Worm (Caenorhabditis elegans): ENCODE measurements around the gene apc-2.

apc-2 gene

DNA sequence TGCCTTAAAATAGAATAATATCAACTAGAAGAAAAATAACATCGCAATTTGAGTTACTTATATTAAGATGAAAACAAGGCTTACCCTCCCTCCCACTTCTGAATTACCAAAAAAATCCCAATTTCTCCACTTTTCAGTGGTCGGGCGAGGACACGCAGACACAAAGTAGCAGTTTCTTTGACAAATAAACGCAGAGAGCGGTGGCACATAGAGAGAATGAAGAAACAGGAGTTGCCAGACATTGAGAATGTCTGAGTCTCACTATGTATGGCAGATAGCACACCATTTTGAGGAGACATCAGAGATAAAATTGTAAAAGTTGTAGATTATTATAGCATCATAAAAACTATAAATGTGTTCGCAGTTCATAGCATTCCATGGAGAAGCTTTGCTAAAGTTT lies 44.8 kb downstream of the apc-2 start (continued):
- TF ChIP-seq unc-62 (GFP tag; optimal IDR thresholded peaks at IDR 0.05) (peak; percentile 58), bed-3 (GFP tag; optimal IDR thresholded peaks at IDR 0.05) (no peak), ceh-83 (GFP tag; optimal IDR thresholded peaks at IDR 0.05) (no peak), ceh-39 (tag; optimal IDR thresholded peaks at IDR 0.05) (no peak)

ce11 chrIII:8126978-8127377 lies 46.5 kb downstream of the apc-2 start:
- TF ChIP-seq elt-1 (tag; optimal IDR thresholded peaks at IDR 0.05; ENCODE audit: borderline replicate concordance, insufficient read depth) (no peak), mls-2 (tag; optimal IDR thresholded peaks at IDR 0.05) (no peak), ham-2 (GFP tag; optimal IDR thresholded peaks at IDR 0.05) (peak; percentile 48), unc-39 (tag; optimal IDR thresholded peaks at IDR 0.05) (no peak), sem-2 (GFP tag; optimal IDR thresholded peaks at IDR 0.05) (no peak), ces-1 (GFP tag; optimal IDR thresholded peaks at IDR 0.05) (no peak), unc-120 (tag; optimal IDR thresholded peaks at IDR 0.05; ENCODE audit: poor library complexity, severe bottlenecking) (peak; percentile 25), cnd-1 (tag; optimal IDR thresholded peaks at IDR 0.05) (peak; percentile 60), nhr-76 (tag; optimal IDR thresholded peaks at IDR 0.05) (no peak), unc-62 (GFP tag; optimal IDR thresholded peaks at IDR 0.05) (no peak), drap-1 (GFP tag; optimal IDR thresholded peaks at IDR 0.05) (peak; percentile 50), bed-3 (GFP tag; optimal IDR thresholded peaks at IDR 0.05) (no peak), lsy-2 (tag; optimal IDR thresholded peaks at IDR 0.05) (peak; percentile 24), pha-4 (tag; optimal IDR thresholded peaks at IDR 0.05) (peak; percentile 15)

ce11 chrIII:8129195-8129594 lies 48.8 kb downstream of the apc-2 start:
- TF ChIP-seq ztf-11 (tag; optimal IDR thresholded peaks at IDR 0.05) (no peak), hlh-1 (tag; optimal IDR thresholded peaks at IDR 0.05) (no peak), M03D4.4 (tag; optimal IDR thresholded peaks at IDR 0.05) (no peak), drap-1 (GFP tag; optimal IDR thresholded peaks at IDR 0.05) (no peak), zip-8 (tag; optimal IDR thresholded peaks at IDR 0.05) (no peak), nhr-12 (tag; optimal IDR thresholded peaks at IDR 0.05) (no peak)

- TF ChIP-seq zip-8 (tag; optimal IDR thresholded peaks at IDR 0.05) (no peak), pha-4 (tag; optimal IDR thresholded peaks at IDR 0.05) (peak; percentile 83), sem-2 (GFP tag; optimal IDR thresholded peaks at IDR 0.05) (no peak), nhr-28 (tag; optimal IDR thresholded peaks at IDR 0.05) (no peak), blmp-1 (tag; optimal IDR thresholded peaks at IDR 0.05) (no peak), ces-1 (GFP tag; optimal IDR thresholded peaks at IDR 0.05) (peak; percentile 67), unc-62 (GFP tag; optimal IDR thresholded peaks at IDR 0.05) (peak; percentile 22), hlh-1 (tag; optimal IDR thresholded peaks at IDR 0.05) (peak; percentile 25), cnd-1 (tag; optimal IDR thresholded peaks at IDR 0.05) (no peak), nhr-237 (tag; optimal IDR thresholded peaks at IDR 0.05) (peak; percentile 80), ceh-39 (tag; optimal IDR thresholded peaks at IDR 0.05) (peak; percentile 65), mep-1 (tag; optimal IDR thresholded peaks at IDR 0.05) (peak; percentile 91), lsy-2 (tag; optimal IDR thresholded peaks at IDR 0.05) (peak; percentile 98), lin-13 (tag; optimal IDR thresholded peaks at IDR 0.05) (peak; percentile 76), ham-2 (GFP tag; optimal IDR thresholded peaks at IDR 0.05) (no peak)
Observed at ce11 chrIII:8130177-8130902, 49.9 kb downstream of the apc-2 start, which contains the start of the genes rpl-21 and C14B9.10. Gene rpl-21, minus strand, starts transcription at chrIII:8130227. Gene C14B9.10, plus strand, starts transcription at chrIII:8130852.

DNA sequence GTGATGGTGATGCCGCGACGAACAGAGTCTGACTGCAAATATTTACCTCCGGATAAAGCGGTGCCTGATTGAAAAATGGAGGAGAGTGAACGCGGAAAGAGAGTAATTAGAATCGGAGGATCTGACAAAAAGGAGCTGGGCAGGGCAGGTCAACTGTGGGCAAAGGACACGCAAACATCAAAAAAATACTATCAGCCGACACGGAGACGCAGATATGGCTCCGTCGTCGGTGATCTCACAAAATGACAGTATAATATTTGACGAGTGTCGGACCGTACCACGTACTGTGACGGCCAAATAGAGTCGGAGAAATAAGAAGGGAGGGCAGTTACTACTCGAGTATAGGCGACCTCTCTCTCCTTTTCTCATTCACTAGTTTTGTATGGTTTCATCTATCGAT lies 52.1 kb downstream of the apc-2 start:
- TF ChIP-seq ham-2 (GFP tag; optimal IDR thresholded peaks at IDR 0.05) (no peak), mab-5 (tag; optimal IDR thresholded peaks at IDR 0.05) (no peak), nhr-2 (tag; optimal IDR thresholded peaks at IDR 0.05) (peak; percentile 78), pha-4 (tag; optimal IDR thresholded peaks at IDR 0.05) (peak; percentile 37)

All from whole organism, mixed stage, embryonic.